Fruit fly (Drosophila melanogaster): ENCODE data around the gene mRpL22.

The mRpL22 gene

dm6 chrX:16783141-16783715 is 505 bp upstream of the mRpL22 start, which contains the start of gene if (continued):
- TF ChIP-seq Mad (GFP tag; optimal IDR thresholded peaks at IDR 0.05) = no peak
- no peak for TF ChIP-seq CG15073 (GFP tag; optimal IDR thresholded peaks at IDR 0.05)
- TF ChIP-seq CG31224 (GFP tag; IDR thresholded peaks at IDR 0.05) = no peak
- TF ChIP-seq bbx (GFP tag; IDR thresholded peaks at IDR 0.05; ENCODE audit: partially characterized antibody) = peak; percentile 31; the same call in 1 of the 2 replicates
- TF ChIP-seq Med (GFP tag) = peak; percentile 75
- TF ChIP-seq croc (GFP tag; conservative IDR thresholded peaks at IDR 0.05) = no peak
- no peak for TF ChIP-seq Dll (GFP tag; IDR thresholded peaks at IDR 0.05; ENCODE audit: partially characterized antibody)
- TF ChIP-seq CG6791 (GFP tag; IDR thresholded peaks at IDR 0.05; ENCODE audit: partially characterized antibody) = 0 out of 3 replicates have a peak, but pooled peaks have one; percentile 7
- 0 out of 3 replicates have a peak, but pooled peaks have one; percentile 8 for TF ChIP-seq CG2199 (GFP tag; IDR thresholded peaks at IDR 0.05)
- TF ChIP-seq tup (GFP tag; optimal IDR thresholded peaks at IDR 0.05) = no peak
- 0 out of 2 replicates have a peak, but pooled peaks have one; percentile 25 for TF ChIP-seq CG42726 (GFP tag; IDR thresholded peaks at IDR 0.05; ENCODE audit: partially characterized antibody)
- no peak for TF ChIP-seq br (optimal IDR thresholded peaks at IDR 0.05)
- TF ChIP-seq nau (GFP tag; optimal IDR thresholded peaks at IDR 0.05) = no peak
- TF ChIP-seq CG10565 (GFP tag; optimal IDR thresholded peaks at IDR 0.05) = no peak
- TF ChIP-seq E2f2 (GFP tag; IDR thresholded peaks at IDR 0.05) = peak; percentile 87
- TF ChIP-seq amos (GFP tag; IDR thresholded peaks at IDR 0.05; ENCODE audit: partially characterized antibody) = peak; percentile 33; the same call in 1 of the 2 replicates
- TF ChIP-seq CG4820 (GFP tag; optimal IDR thresholded peaks at IDR 0.05) = no peak
- no peak for TF ChIP-seq gcm2 (GFP tag; optimal IDR thresholded peaks at IDR 0.05)
- TF ChIP-seq sob (GFP tag; IDR thresholded peaks at IDR 0.05) = no peak
- no peak for TF ChIP-seq CG12071 (GFP tag; optimal IDR thresholded peaks at IDR 0.05)
- peak; percentile 39 for TF ChIP-seq Myb (GFP tag; optimal IDR thresholded peaks at IDR 0.05)
- peak; percentile 7 for TF ChIP-seq Blimp-1 (GFP tag; optimal IDR thresholded peaks at IDR 0.05)
- no peak for TF ChIP-seq hkb (optimal IDR thresholded peaks at IDR 0.05)
- 0 out of 2 replicates have a peak, but pooled peaks have one; percentile 20 for TF ChIP-seq hkb (GFP tag; IDR thresholded peaks at IDR 0.05)
- TF ChIP-seq lab (GFP tag; optimal IDR thresholded peaks at IDR 0.05) = no peak
- no peak for TF ChIP-seq seq (GFP tag; IDR thresholded peaks at IDR 0.05)
- no peak for TF ChIP-seq CG12659 (GFP tag; optimal IDR thresholded peaks at IDR 0.05)
- TF ChIP-seq Pdp1 (GFP tag; optimal IDR thresholded peaks at IDR 0.05) = no peak
- TF ChIP-seq Lpt (GFP tag; optimal IDR thresholded peaks at IDR 0.05) = no peak
- TF ChIP-seq Jarid2 (GFP tag; optimal IDR thresholded peaks at IDR 0.05) = peak; percentile 59
- TF ChIP-seq Dp (GFP tag; optimal IDR thresholded peaks at IDR 0.05) = peak; percentile 81
- no peak for TF ChIP-seq CG11696 (GFP tag; IDR thresholded peaks at IDR 0.05)
- no peak for TF ChIP-seq Nf-YC (tag; optimal IDR thresholded peaks at IDR 0.05)
- peak; percentile 31 for TF ChIP-seq CTCF (GFP tag; optimal IDR thresholded peaks at IDR 0.05)
- TF ChIP-seq CG9215 (GFP tag; IDR thresholded peaks at IDR 0.05) = no peak
- no peak for TF ChIP-seq CG8359 (GFP tag; optimal IDR thresholded peaks at IDR 0.05; ENCODE audit: borderline replicate concordance)
- peak; percentile 24 for TF ChIP-seq CG1603 (tag; optimal IDR thresholded peaks at IDR 0.05)

- TF ChIP-seq Rfx (GFP tag; IDR thresholded peaks at IDR 0.05) = peak; percentile 13; the same call in 1 of the 2 replicates
- no peak for TF ChIP-seq CG17385 (GFP tag; optimal IDR thresholded peaks at IDR 0.05)
- TF ChIP-seq Hmr (GFP tag; optimal IDR thresholded peaks at IDR 0.05) = no peak
- TF ChIP-seq chinmo (GFP tag; IDR thresholded peaks at IDR 0.05; ENCODE audit: partially characterized antibody) = no peak
- TF ChIP-seq CG11456 (GFP tag; IDR thresholded peaks at IDR 0.05) = no peak
- TF ChIP-seq phol (tag; optimal IDR thresholded peaks at IDR 0.05) = peak; percentile 8
- TF ChIP-seq gsb (GFP tag; IDR thresholded peaks at IDR 0.05) = no peak
- TF ChIP-seq stwl (tag; optimal IDR thresholded peaks at IDR 0.05) = peak; percentile 89
- TF ChIP-seq sens (GFP tag) = peak; percentile 83
- no peak for TF ChIP-seq Nf-YA (GFP tag; IDR thresholded peaks at IDR 0.05)
- TF ChIP-seq zfh1 (GFP tag; IDR thresholded peaks at IDR 0.05) = no peak
- no peak for TF ChIP-seq CG30431 (GFP tag; optimal IDR thresholded peaks at IDR 0.05)
- peak; percentile 57 for TF ChIP-seq Ets97D (GFP tag; optimal IDR thresholded peaks at IDR 0.05)
- TF ChIP-seq CG4617 (GFP tag; optimal IDR thresholded peaks at IDR 0.05; ENCODE audit: borderline replicate concordance) = peak; percentile 38
- no peak for TF ChIP-seq CG8089 (GFP tag; optimal IDR thresholded peaks at IDR 0.05)
Measured at dm6 chrX:16786860-16787415, 3.2 kb downstream of the mRpL22 start, which contains the start of the genes CG9609 and Sap30. Gene CG9609, minus strand, starts transcription at chrX:16787008. Gene Sap30, plus strand, starts transcription at chrX:16787283.

Measured in whole organism, embryonic.